Worm (Caenorhabditis elegans) whole organism, dauer: ENCODE data around the gene C41C4.9.

Source experiments
- unc-62 ChIP-seq: sonication (generic microtip); optimal IDR thresholded peaks from 2 replicates; lab custom pipeline; 2017; ENCODE audit warnings: missing biosample characterization, missing genetic modification reagents, missing genetic modification characterization

The C41C4.9 gene

ce11 chrII:8131413-8131966, 24.0 kb downstream of the C41C4.9 start:
- TF ChIP-seq unc-62 (GFP tag; lab: Kevin White, UChicago), result no peak

DNA sequence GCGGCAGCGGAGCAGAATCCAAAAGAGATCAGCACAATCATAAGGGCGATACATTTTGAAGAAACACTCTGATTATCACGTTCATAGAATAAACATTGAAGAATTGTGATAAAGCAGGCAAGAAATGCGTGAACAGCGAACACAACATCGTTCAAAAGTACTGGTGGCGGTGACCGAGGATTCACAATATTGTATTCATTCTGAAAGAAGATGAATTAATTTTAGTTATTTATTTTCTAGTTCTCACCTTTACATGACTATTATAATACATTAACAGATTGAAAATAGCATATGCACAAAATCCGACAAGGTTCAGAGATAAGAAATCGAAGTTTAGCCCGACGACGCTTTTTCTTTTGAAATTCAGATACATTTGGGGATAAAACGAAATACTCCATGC, 28.5 kb downstream of the C41C4.9 start:
- no peak for TF ChIP-seq unc-62 (GFP tag; lab: Kevin White, UChicago)

ce11 chrII:8136818-8137217, 29.4 kb downstream of the C41C4.9 start, which contains the start of gene ctns-1:
TSS of gene ctns-1 (minus strand) at chrII:8136918.
- TF ChIP-seq unc-62 (GFP tag; lab: Kevin White, UChicago), result no peak

DNA sequence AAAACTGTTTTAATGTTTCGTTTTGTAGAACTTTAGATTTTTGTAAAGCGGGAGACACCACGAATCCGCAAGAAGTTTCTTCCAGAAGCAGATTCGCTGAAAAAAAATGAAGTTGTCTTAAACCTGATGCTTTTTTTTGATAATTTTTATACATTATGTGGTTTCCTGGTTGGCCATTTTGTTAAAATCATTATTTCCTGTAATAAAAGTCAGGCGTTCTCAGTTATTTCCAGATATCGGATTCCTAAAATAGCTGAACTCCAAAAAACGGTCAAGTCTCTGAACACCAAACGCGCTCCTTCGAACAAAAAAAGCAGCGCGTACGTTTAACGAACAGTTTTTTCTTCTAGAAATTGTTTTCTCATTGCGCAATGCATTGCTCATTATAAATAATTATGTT, 29.9 kb downstream of the C41C4.9 start:
- TF ChIP-seq unc-62 (GFP tag; lab: Kevin White, UChicago), result no peak

ce11 chrII:8138015-8138546, 30.6 kb downstream of the C41C4.9 start, which contains the start of gene cdc-48.2:
TSS of gene cdc-48.2 (plus strand) at chrII:8138496.
- no peak for TF ChIP-seq unc-62 (GFP tag; lab: Kevin White, UChicago)

- TF ChIP-seq unc-62 (GFP tag; lab: Kevin White, UChicago), result no peak
Measured at ce11 chrII:8141135-8141534, 33.7 kb downstream of the C41C4.9 start.

DNA sequence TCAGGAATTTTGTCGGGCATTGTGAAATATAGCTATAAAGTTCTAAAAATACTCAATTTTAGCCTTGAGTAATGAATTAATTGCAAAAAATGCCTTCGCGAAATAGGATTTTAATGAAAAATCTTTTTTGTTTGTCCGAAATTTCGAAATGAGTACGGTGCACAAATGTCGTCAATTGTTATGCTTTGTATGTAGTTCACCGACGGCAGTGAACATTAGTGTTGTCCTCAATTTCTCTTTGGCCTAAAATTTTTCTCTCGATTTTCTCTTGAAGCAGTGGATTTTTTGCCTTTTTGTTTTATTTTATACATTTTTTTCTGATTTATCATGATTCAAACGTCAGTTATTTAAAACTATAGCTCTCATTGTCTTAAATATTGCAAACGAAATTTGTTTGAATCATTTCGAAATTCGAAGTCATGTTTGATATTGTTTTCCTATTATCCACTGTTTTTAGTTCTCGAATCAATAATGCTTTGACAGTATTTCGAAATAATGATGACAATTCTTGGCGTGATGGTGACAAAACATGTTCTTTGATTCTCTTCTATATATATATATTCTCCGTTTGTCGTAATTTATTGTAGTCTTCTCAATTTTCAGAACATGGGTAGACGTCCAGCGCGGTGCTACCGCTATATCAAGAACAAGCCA, 36.0 kb downstream of the C41C4.9 start, which contains the start of the genes ints-11 and rpl-10:
Gene ints-11, minus strand, starts transcription at position 201 of the 654 bp plus-strand sequence.
Gene rpl-10, plus strand, starts transcription at position 604 of the 654 bp plus-strand sequence.
- TF ChIP-seq unc-62 (GFP tag; lab: Kevin White, UChicago), result no peak

DNA sequence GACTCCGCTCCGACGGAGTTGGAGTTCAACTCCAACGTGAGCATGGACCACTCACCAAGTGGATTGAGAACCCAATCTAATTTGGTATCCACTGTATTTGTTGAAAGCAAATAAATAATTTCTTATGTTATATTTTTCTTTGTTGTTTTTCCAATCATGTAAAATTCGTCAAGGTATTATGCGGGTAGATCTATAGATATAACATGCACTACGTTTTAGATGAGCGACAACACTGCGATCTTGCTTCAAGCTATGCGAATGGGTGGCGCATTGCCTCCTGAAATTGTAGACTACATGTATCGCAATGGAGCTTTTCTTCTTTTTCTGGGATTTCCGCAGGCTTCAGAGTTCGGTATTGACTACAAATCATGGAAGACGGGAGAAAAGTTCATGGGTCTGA, 37.1 kb downstream of the C41C4.9 start, which contains the start of gene F10B5.2:
Gene F10B5.2, plus strand, starts transcription at position 220 of the 400 bp plus-strand sequence.
- no peak for TF ChIP-seq unc-62 (GFP tag; lab: Kevin White, UChicago)

ce11 chrII:8149930-8150329, 42.5 kb downstream of the C41C4.9 start, which contains the start of gene F10B5.3:
TSS of gene F10B5.3 (minus strand) at chrII:8150030.
- TF ChIP-seq unc-62 (GFP tag; lab: Kevin White, UChicago), result no peak

- no peak for TF ChIP-seq unc-62 (GFP tag; lab: Kevin White, UChicago)
Measured at ce11 chrII:8152711-8153325, 45.4 kb downstream of the C41C4.9 start.

ce11 chrII:8156845-8157373, 49.5 kb downstream of the C41C4.9 start, which contains the start of the genes tub-1 and tmem-138:
TSS of gene tub-1 (minus strand) at chrII:8156945.
TSS of gene tmem-138 (plus strand) at chrII:8157323.
- no peak for TF ChIP-seq unc-62 (GFP tag; lab: Kevin White, UChicago)

ce11 chrII:8157991-8158390, 50.5 kb downstream of the C41C4.9 start, which contains the start of gene pch-2:
TSS of gene pch-2 (plus strand) at chrII:8158349.
- TF ChIP-seq unc-62 (GFP tag; lab: Kevin White, UChicago), result no peak
